Worm (Caenorhabditis elegans): ENCODE results near the gene clec-195.
"Not testable (repeated sequence)": the region's sequence is repeated elsewhere in the genome, so short reads cannot be mapped to it uniquely, and the experiment has no call there.

DNA sequence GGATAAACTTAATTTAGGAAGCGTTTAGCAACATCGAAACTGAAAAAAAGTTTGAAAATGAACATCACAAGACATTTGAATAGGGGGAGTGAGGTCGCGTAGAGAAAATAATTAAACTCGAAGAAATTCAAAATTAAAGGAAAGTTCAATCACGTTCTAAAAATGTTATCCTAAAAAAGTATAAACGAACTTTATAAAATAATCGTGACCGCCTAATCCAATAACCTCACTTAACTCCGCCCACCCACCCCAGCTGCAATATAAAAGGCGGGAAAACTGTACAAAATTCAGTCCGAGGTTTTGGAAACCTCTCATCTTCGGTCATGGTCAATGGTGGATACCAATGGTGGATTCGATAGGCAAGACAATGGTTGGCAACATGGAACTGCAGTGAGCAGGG lies 19.3 kb upstream of the clec-195 start, which contains the start of gene Y116A8C.465:
- TF ChIP-seq egl-5 (tag; optimal IDR thresholded peaks at IDR 0.05); lin-15B (tag; optimal IDR thresholded peaks at IDR 0.05); nfya-1 (tag; optimal IDR thresholded peaks at IDR 0.05; ENCODE audit: insufficient read depth); ztf-11 (tag; optimal IDR thresholded peaks at IDR 0.05); nhr-237 (tag; optimal IDR thresholded peaks at IDR 0.05); pha-4 (tag; optimal IDR thresholded peaks at IDR 0.05): not testable (repeated sequence)

Measured in whole organism, L3 larva.